Fruit fly (Drosophila melanogaster) whole organism, pupa: ENCODE data around the gene TTLL4B.

Source experiments
- CG10348 ChIP-seq: fragments of 200-800 bp; sonication (Bioruptor generic); IDR thresholded peaks from 2 replicates; pipeline ENCODE4 v1.3.6; 2022; ENCODE audit warnings: missing biosample characterization, missing genetic modification characterization
- CG4496 ChIP-seq: fragments of 200-800 bp; sonication (Bioruptor generic); IDR thresholded peaks from 3 replicates; pipeline ENCODE4 v1.3.6; 2022; ENCODE audit warnings: missing biosample characterization, missing genetic modification characterization
- D1 ChIP-seq: fragments of 200-800 bp; sonication (Bioruptor generic); optimal IDR thresholded peaks from 2 replicates; lab custom pipeline; 2018; ENCODE audit warnings: missing biosample characterization, mild to moderate bottlenecking, missing genetic modification characterization, moderate library complexity

- TF ChIP-seq CG4496 (GFP tag; lab: Robert Waterston, UW) (no peak), CG10348 (GFP tag; lab: Robert Waterston, UW) (no peak), D1 (tag; lab: Kevin White, UChicago) (no peak)
These were observed 49.1 kb upstream of the TTLL4B start, which contains the start of gene CG3407 for dm6 chr2L:3813255-3813875.
